Worm (Caenorhabditis elegans): ENCODE results near the gene F09E5.11.

DNA sequence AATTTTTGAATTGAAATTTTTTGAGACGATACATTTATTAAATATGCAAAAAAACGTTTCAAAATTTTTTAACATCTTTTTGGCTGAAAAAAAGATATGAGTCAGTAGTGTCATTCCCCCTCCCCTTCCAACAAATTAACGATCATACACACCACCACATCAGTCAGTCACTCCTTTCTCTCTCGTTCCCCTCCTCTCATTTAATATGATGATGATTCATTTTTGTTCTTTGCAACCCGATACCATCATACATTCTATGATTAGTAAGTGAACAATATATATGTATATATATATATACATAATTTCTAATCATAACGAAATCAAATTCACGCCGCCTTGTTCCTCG, 20.5 kb downstream of the F09E5.11 start:
- no peak for TF ChIP-seq B0019.2 (GFP tag; conservative IDR thresholded peaks at IDR 0.05)
- no peak for TF ChIP-seq ceh-58 (GFP tag; IDR thresholded peaks at IDR 0.05)
- TF ChIP-seq gei-17 (GFP tag; optimal IDR thresholded peaks at IDR 0.05) = no peak
- no peak for TF ChIP-seq ztf-6 (GFP tag; IDR thresholded peaks at IDR 0.05)
- no peak for TF ChIP-seq ceh-79 (tag; optimal IDR thresholded peaks at IDR 0.05)
- TF ChIP-seq ekl-4 (GFP tag; IDR thresholded peaks at IDR 0.05) = no peak
- no peak for TF ChIP-seq T07F8.4 (tag; optimal IDR thresholded peaks at IDR 0.05)

Measured in whole organism, young adult.